Worm (Caenorhabditis elegans) whole organism, young adult: ENCODE data around the gene mrpl-35.

ENCODE experiments used
- B0019.2 ChIP-seq: fragments of 200-800 bp; sonication (Bioruptor generic); conservative IDR thresholded peaks from 2 replicates; pipeline ENCODE4 v1.3.6; 2022; ENCODE audit warnings: missing genetic modification reagents, missing genetic modification characterization, missing compliant biosample characterization
- B0035.1 ChIP-seq: sonication (generic microtip); optimal IDR thresholded peaks from 2 replicates; lab custom pipeline; 2016; ENCODE audit warnings: missing genetic modification characterization, mild to moderate bottlenecking, missing compliant biosample characterization, missing genotype, missing genetic modification reagents
- B0336.3 ChIP-seq: fragments of 200-800 bp; sonication (Bioruptor generic); IDR thresholded peaks from 2 replicates; pipeline ENCODE4 v1.3.6; 2022; ENCODE audit warnings: missing genetic modification characterization, missing compliant biosample characterization
- F10E7.11 ChIP-seq: sonication (generic microtip); optimal IDR thresholded peaks from 2 replicates; lab custom pipeline; 2017; ENCODE audit warnings: mild to moderate bottlenecking, missing genetic modification characterization, moderate library complexity, missing compliant biosample characterization
- F33H1.4 ChIP-seq: fragments of 200-800 bp; sonication (Bioruptor generic); IDR thresholded peaks from 2 replicates; pipeline ENCODE4 v1.3.6; 2022; ENCODE audit warnings: missing genetic modification reagents, missing genetic modification characterization, missing compliant biosample characterization
- F37B4.10 ChIP-seq: fragments of 200-800 bp; sonication (Bioruptor generic); IDR thresholded peaks from 2 replicates; pipeline ENCODE4 v1.3.6; 2022; ENCODE audit warnings: missing genetic modification characterization, missing compliant biosample characterization
- K11D2.4 ChIP-seq: fragments of 200-800 bp; sonication (Bioruptor generic); IDR thresholded peaks from 2 replicates; pipeline ENCODE4 v1.3.6; 2022; ENCODE audit warnings: missing genetic modification reagents, missing genetic modification characterization, missing compliant biosample characterization
- K12H6.12 ChIP-seq: fragments of 200-800 bp; sonication (Bioruptor generic); optimal IDR thresholded peaks from 2 replicates; lab custom pipeline; 2018; ENCODE audit warnings: mild to moderate bottlenecking, missing genetic modification characterization, missing compliant biosample characterization
- Y56A3A.18 ChIP-seq: fragments of 200-800 bp; sonication (Bioruptor generic); IDR thresholded peaks from 2 replicates; pipeline ENCODE4 v1.3.6; 2022; ENCODE audit warnings: missing genetic modification reagents, missing genetic modification characterization, missing compliant biosample characterization
- Y95B8A.8 ChIP-seq: fragments of 200-800 bp; sonication (Bioruptor generic); IDR thresholded peaks from 2 replicates; pipeline ENCODE4 v1.3.6; 2022; ENCODE audit warnings: missing genetic modification reagents, missing genetic modification characterization, missing compliant biosample characterization
- attf-6 ChIP-seq: fragments of 200-800 bp; sonication (Bioruptor generic); IDR thresholded peaks from 2 replicates; pipeline ENCODE4 v1.3.6; 2022; ENCODE audit warnings: missing genetic modification reagents, missing genetic modification characterization, missing compliant biosample characterization
- cebp-1 ChIP-seq, 2 experiments: fragments of 200-800 bp in 1 of 2; sonication (Bioruptor generic) in 1 of 2; sonication (generic microtip) in 1 of 2; IDR thresholded peaks in 1 of 2; optimal IDR thresholded peaks in 1 of 2; 2 replicates each; pipeline versions ENCODE4 v1.3.6 to Lab custom; 2017 to 2022; ENCODE audit warnings: missing compliant biosample characterization in 2 of 2, missing genetic modification characterization in 2 of 2, mild to moderate bottlenecking in 1 of 2, missing genetic modification reagents in 1 of 2, moderate library complexity in 1 of 2
- cebp-2 ChIP-seq: fragments of 200-800 bp; sonication (Bioruptor generic); IDR thresholded peaks from 2 replicates; pipeline ENCODE4 v1.3.6; 2022; ENCODE audit warnings: missing genetic modification characterization, missing compliant biosample characterization
- ceh-100 ChIP-seq: fragments of 200-800 bp; sonication (Bioruptor generic); IDR thresholded peaks from 2 replicates; pipeline ENCODE4 v1.3.6; 2022; ENCODE audit warnings: missing genetic modification reagents, missing genetic modification characterization, missing compliant biosample characterization
- ceh-27 ChIP-seq: fragments of 200-800 bp; sonication (Bioruptor generic); optimal IDR thresholded peaks from 2 replicates; lab custom pipeline; 2018; ENCODE audit warnings: mild to moderate bottlenecking, missing genetic modification characterization, moderate library complexity, missing compliant biosample characterization
- ceh-58 ChIP-seq: fragments of 200-800 bp; sonication (Bioruptor generic); IDR thresholded peaks from 2 replicates; pipeline ENCODE4 v1.3.6; 2022; ENCODE audit warnings: missing genetic modification characterization, missing compliant biosample characterization
- chd-7 ChIP-seq: sonication (generic microtip); optimal IDR thresholded peaks from 2 replicates; lab custom pipeline; 2016; ENCODE audit warnings: mild to moderate bottlenecking, missing genetic modification characterization, moderate library complexity, missing compliant biosample characterization
- die-1 ChIP-seq: sonication (generic microtip); optimal IDR thresholded peaks from 2 replicates; lab custom pipeline; 2016; ENCODE audit warnings: missing genotype, mild to moderate bottlenecking, missing genetic modification characterization, missing compliant biosample characterization
- dpff-1 ChIP-seq: sonication (generic microtip); optimal IDR thresholded peaks from 2 replicates; lab custom pipeline; 2017; ENCODE audit warnings: mild to moderate bottlenecking, missing genetic modification characterization, missing compliant biosample characterization
- egl-18 ChIP-seq: fragments of 200-800 bp; sonication (Bioruptor generic); IDR thresholded peaks from 2 replicates; pipeline ENCODE4 v1.3.6; 2022; ENCODE audit warnings: missing genetic modification reagents, missing genetic modification characterization, missing compliant biosample characterization
- ekl-4 ChIP-seq: fragments of 200-800 bp; sonication (Bioruptor generic); IDR thresholded peaks from 2 replicates; pipeline ENCODE4 v1.3.6; 2022; ENCODE audit warnings: missing genetic modification reagents, missing genetic modification characterization, missing compliant biosample characterization
- hlh-26 ChIP-seq: fragments of 200-800 bp; sonication (Bioruptor generic); conservative IDR thresholded peaks from 2 replicates; pipeline ENCODE4 v1.3.6; 2022; ENCODE audit warnings: missing genetic modification reagents, missing genetic modification characterization, missing compliant biosample characterization
- hmg-1.2 ChIP-seq: fragments of 200-800 bp; sonication (Bioruptor generic); IDR thresholded peaks from 2 replicates; pipeline ENCODE4 v1.3.6; 2022; ENCODE audit warnings: missing genetic modification reagents, missing genetic modification characterization, missing compliant biosample characterization
- hmg-20 ChIP-seq: fragments of 200-800 bp; sonication (Bioruptor generic); IDR thresholded peaks from 2 replicates; pipeline ENCODE4 v1.3.6; 2022; ENCODE audit warnings: missing genetic modification reagents, missing genetic modification characterization, missing compliant biosample characterization
- lag-1 ChIP-seq: fragments of 200-800 bp; sonication (Bioruptor generic); IDR thresholded peaks from 2 replicates; pipeline ENCODE4 v1.3.6; 2022; ENCODE audit warnings: missing genetic modification reagents, missing genetic modification characterization, missing compliant biosample characterization
- lin-40 ChIP-seq: sonication (generic microtip); optimal IDR thresholded peaks from 2 replicates; lab custom pipeline; 2016; ENCODE audit warnings: missing genetic modification characterization, mild to moderate bottlenecking, missing compliant biosample characterization, missing genotype, missing genetic modification reagents
- lin-54 ChIP-seq: fragments of 200-800 bp; sonication (Bioruptor generic); optimal IDR thresholded peaks from 2 replicates; lab custom pipeline; 2018; ENCODE audit warnings: mild to moderate bottlenecking, missing genetic modification characterization, missing compliant biosample characterization
- lir-1 ChIP-seq: fragments of 200-800 bp; sonication (Bioruptor generic); conservative IDR thresholded peaks from 2 replicates; pipeline ENCODE4 v1.3.6; 2022; ENCODE audit warnings: missing genetic modification reagents, missing genetic modification characterization, missing compliant biosample characterization
- mcd-1 ChIP-seq: fragments of 200-800 bp; sonication (Bioruptor generic); IDR thresholded peaks from 2 replicates; pipeline ENCODE4 v1.3.6; 2022; ENCODE audit warnings: missing genetic modification reagents, missing genetic modification characterization, missing compliant biosample characterization
- mel-28 ChIP-seq: sonication (generic microtip); optimal IDR thresholded peaks from 2 replicates; lab custom pipeline; 2016; ENCODE audit warnings: borderline replicate concordance, mild to moderate bottlenecking, missing genetic modification characterization, missing compliant biosample characterization
- mes-4 ChIP-seq: sonication (generic microtip); optimal IDR thresholded peaks from 2 replicates; lab custom pipeline; 2016; ENCODE audit warnings: missing genotype, missing genetic modification characterization, missing compliant biosample characterization
- mxl-1 ChIP-seq: sonication (generic microtip); optimal IDR thresholded peaks from 2 replicates; lab custom pipeline; 2016; ENCODE audit warnings: missing genetic modification characterization, missing compliant biosample characterization
- nfya-2 ChIP-seq: fragments of 200-800 bp; sonication (Bioruptor generic); IDR thresholded peaks from 2 replicates; pipeline ENCODE4 v1.3.6; 2022; ENCODE audit warnings: missing genetic modification reagents, missing genetic modification characterization, missing compliant biosample characterization
- nhr-179 ChIP-seq: sonication (generic microtip); optimal IDR thresholded peaks from 2 replicates; lab custom pipeline; 2016; ENCODE audit warnings: mild to moderate bottlenecking, missing genetic modification characterization, missing compliant biosample characterization
- repo-1 ChIP-seq: sonication (generic microtip); optimal IDR thresholded peaks from 2 replicates; lab custom pipeline; 2017; ENCODE audit warnings: mild to moderate bottlenecking, missing genetic modification characterization, missing compliant biosample characterization
- sdz-38 ChIP-seq: sonication (generic microtip); optimal IDR thresholded peaks from 2 replicates; lab custom pipeline; 2016; ENCODE audit warnings: missing genotype, missing genetic modification characterization, missing compliant biosample characterization
- sea-2 ChIP-seq: fragments of 200-800 bp; sonication (Bioruptor generic); IDR thresholded peaks from 2 replicates; pipeline ENCODE4 v1.3.6; 2022; ENCODE audit warnings: missing genetic modification characterization, missing compliant biosample characterization
- snpc-3.4 ChIP-seq: sonication (generic microtip); optimal IDR thresholded peaks from 2 replicates; lab custom pipeline; 2017; ENCODE audit warnings: missing genetic modification characterization, mild to moderate bottlenecking, missing compliant biosample characterization, antibody characterized with exemption, moderate library complexity, missing genotype, missing genetic modification reagents
- tbp1 ChIP-seq: fragments of 200-800 bp; sonication (Bioruptor generic); optimal IDR thresholded peaks from 2 replicates; lab custom pipeline; 2018; ENCODE audit warnings: mild to moderate bottlenecking, missing genetic modification characterization, missing compliant biosample characterization
- tlf-1 ChIP-seq: fragments of 200-800 bp; sonication (Bioruptor generic); optimal IDR thresholded peaks from 2 replicates; lab custom pipeline; 2018; ENCODE audit warnings: mild to moderate bottlenecking, missing genetic modification characterization, missing compliant biosample characterization
- zim-3 ChIP-seq: sonication (generic microtip); optimal IDR thresholded peaks from 2 replicates; lab custom pipeline; 2017; ENCODE audit warnings: mild to moderate bottlenecking, missing genetic modification characterization, moderate library complexity, missing compliant biosample characterization
- ztf-25 ChIP-seq: fragments of 200-800 bp; sonication (Bioruptor generic); IDR thresholded peaks from 2 replicates; pipeline ENCODE4 v1.3.6; 2022; ENCODE audit warnings: missing genetic modification reagents, missing genetic modification characterization, missing compliant biosample characterization
- ztf-28 ChIP-seq: fragments of 200-800 bp; sonication (Bioruptor generic); IDR thresholded peaks from 2 replicates; pipeline ENCODE4 v1.3.6; 2022; ENCODE audit warnings: missing genetic modification reagents, missing genetic modification characterization, missing compliant biosample characterization
- ztf-3 ChIP-seq: fragments of 200-800 bp; sonication (Bioruptor generic); optimal IDR thresholded peaks from 2 replicates; lab custom pipeline; 2018; ENCODE audit warnings: mild to moderate bottlenecking, missing genetic modification characterization, missing compliant biosample characterization
- ztf-6 ChIP-seq: fragments of 200-800 bp; sonication (Bioruptor generic); IDR thresholded peaks from 2 replicates; pipeline ENCODE4 v1.3.6; 2022; ENCODE audit warnings: missing genetic modification reagents, missing genetic modification characterization, missing compliant biosample characterization

Gene mrpl-35

ce11 chrIII:3537401-3537800 lies 27.4 kb downstream of the mrpl-35 start, which contains the start of gene cfap-20:
cfap-20 (minus strand) TSS chrIII:3537501.
- no peak for TF ChIP-seq tlf-1 (GFP tag; lab: Kevin White, UChicago)
- no peak for TF ChIP-seq attf-6
- TF ChIP-seq F37B4.10 (GFP tag; lab: Robert Waterston, UW), result no peak
- TF ChIP-seq mcd-1, result peak; percentile 29; the same call in 1 of the 2 replicates
- TF ChIP-seq cebp-2 (GFP tag; lab: Robert Waterston, UW), result no peak
- 0 out of 2 replicates have a peak, but pooled peaks have one; percentile 47 for TF ChIP-seq egl-18 (GFP tag; lab: Robert Waterston, UW)

- no peak for TF ChIP-seq F37B4.10 (GFP tag; lab: Robert Waterston, UW)
- no peak for TF ChIP-seq hlh-26 (GFP tag; lab: Robert Waterston, UW)
- TF ChIP-seq mxl-1, result no peak
- no peak for TF ChIP-seq snpc-3.4 (tag; lab: Kevin White, UChicago)
- no peak for TF ChIP-seq ceh-27 (GFP tag; lab: Kevin White, UChicago)
- TF ChIP-seq nfya-2, result no peak
- no peak for TF ChIP-seq B0035.1 (tag; lab: Kevin White, UChicago)
- no peak for TF ChIP-seq K11D2.4 (GFP tag; lab: Robert Waterston, UW)
- no peak for TF ChIP-seq B0336.3 (GFP tag; lab: Robert Waterston, UW)
- TF ChIP-seq mes-4 (tag; lab: Kevin White, UChicago), result no peak
- no peak for TF ChIP-seq zim-3 (tag; lab: Kevin White, UChicago)
- TF ChIP-seq ztf-6 (GFP tag; lab: Robert Waterston, UW), result no peak
- no peak for TF ChIP-seq chd-7 (tag; lab: Kevin White, UChicago)
- TF ChIP-seq hmg-20 (GFP tag; lab: Robert Waterston, UW), result no peak
- no peak for TF ChIP-seq Y95B8A.8 (GFP tag; lab: Robert Waterston, UW)
- TF ChIP-seq die-1, result no peak
- TF ChIP-seq sdz-38 (tag; lab: Kevin White, UChicago), result no peak
- TF ChIP-seq ztf-25 (GFP tag; lab: Robert Waterston, UW), result no peak
- no peak for TF ChIP-seq Y56A3A.18 (GFP tag; lab: Robert Waterston, UW)
- TF ChIP-seq, all 124 proteins: peak for 0
Observed at ce11 chrIII:3539499-3539898, 29.5 kb downstream of the mrpl-35 start.

- TF ChIP-seq dpff-1 (no peak), F10E7.11 (tag; lab: Kevin White, UChicago) (no peak), F33H1.4 (GFP tag; lab: Robert Waterston, UW) (peak; percentile 45; the same call in 1 of the 2 replicates), snpc-3.4 (tag; lab: Kevin White, UChicago) (no peak), nhr-179 (tag; lab: Kevin White, UChicago) (no peak), B0019.2 (GFP tag; lab: Robert Waterston, UW) (0 out of 2 replicates have a peak, but pooled peaks have one; percentile 32), hmg-20 (GFP tag; lab: Robert Waterston, UW) (no peak), hmg-1.2 (GFP tag; lab: Robert Waterston, UW) (no peak), ceh-27 (GFP tag; lab: Kevin White, UChicago) (peak; percentile 24), lag-1 (no peak), repo-1 (tag; lab: Kevin White, UChicago) (no peak), ceh-100 (GFP tag; lab: Robert Waterston, UW) (peak; percentile 97), zim-3 (tag; lab: Kevin White, UChicago) (no peak), ztf-3 (GFP tag; lab: Kevin White, UChicago) (no peak), lin-54 (peak; percentile 31), B0035.1 (tag; lab: Kevin White, UChicago) (no peak), ztf-28 (GFP tag; lab: Robert Waterston, UW) (no peak), ztf-25 (GFP tag; lab: Robert Waterston, UW) (no peak), mel-28 (no peak), lir-1 (no peak), ceh-58 (GFP tag; lab: Robert Waterston, UW) (no peak), K12H6.12 (tag; lab: Kevin White, UChicago) (peak; percentile 30), tbp1 (GFP tag; lab: Kevin White, UChicago) (peak; percentile 31), cebp-1 (GFP tag; IDR thresholded peaks at IDR 0.05; lab: Robert Waterston, UW) (no peak), cebp-1 (tag; optimal IDR thresholded peaks at IDR 0.05; lab: Kevin White, UChicago) (peak; percentile 41), sea-2 (no peak), ekl-4 (GFP tag; lab: Robert Waterston, UW) (no peak), lin-40 (peak; percentile 19)
Observed at ce11 chrIII:3540424-3540823, 30.4 kb downstream of the mrpl-35 start.
